Worm (Caenorhabditis elegans) whole organism, mixed stage, embryonic: ENCODE results near the gene F28B12.1.
A peak's percentile ranks its signal among the peaks of the same experiment; 100 is the strongest.

ENCODE experiments used
- M03D4.4 ChIP-seq: sonication (generic microtip); optimal IDR thresholded peaks from 2 replicates; lab custom pipeline; 2017; ENCODE audit warnings: mild to moderate bottlenecking, missing genetic modification characterization, missing compliant biosample characterization
- bed-3 ChIP-seq: fragments of 200-800 bp; sonication (Bioruptor generic); optimal IDR thresholded peaks from 3 replicates; lab custom pipeline; 2018; ENCODE audit warnings: mild to moderate bottlenecking, missing genetic modification characterization, moderate library complexity, missing compliant biosample characterization
- blmp-1 ChIP-seq: fragments of 150-350 bp; optimal IDR thresholded peaks from 2 replicates; lab custom pipeline; 2014; ENCODE audit warnings: missing biosample characterization, missing genetic modification characterization
- ceh-39 ChIP-seq: fragments of 150-350 bp; optimal IDR thresholded peaks from 2 replicates; lab custom pipeline; 2014; ENCODE audit warnings: missing biosample characterization, missing genetic modification characterization
- ceh-43 ChIP-seq: fragments of 200-800 bp; sonication (Bioruptor generic); optimal IDR thresholded peaks from 2 replicates; lab custom pipeline; 2018; ENCODE audit warnings: mild to moderate bottlenecking, missing genetic modification characterization, moderate library complexity, missing compliant biosample characterization
- ces-1 ChIP-seq: fragments of 150-350 bp; optimal IDR thresholded peaks from 2 replicates; lab custom pipeline; 2014; ENCODE audit warnings: missing biosample characterization, missing genetic modification reagents, missing genetic modification characterization
- drap-1 ChIP-seq: fragments of 200-800 bp; sonication (Bioruptor generic); optimal IDR thresholded peaks from 3 replicates; lab custom pipeline; 2018; ENCODE audit warnings: mild to moderate bottlenecking, missing genetic modification characterization, missing compliant biosample characterization
- elt-1 ChIP-seq: sonication (generic microtip); optimal IDR thresholded peaks from 2 replicates; lab custom pipeline; 2017; ENCODE audit warnings: missing genetic modification characterization, mild to moderate bottlenecking, missing compliant biosample characterization, antibody characterized with exemption, moderate library complexity, borderline replicate concordance; ENCODE audit not compliant: insufficient read depth
- elt-3 ChIP-seq: fragments of 150-350 bp; optimal IDR thresholded peaks from 2 replicates; lab custom pipeline; 2014; ENCODE audit warnings: missing biosample characterization, missing genetic modification characterization
- flh-1 ChIP-seq: fragments of 200-800 bp; sonication (Bioruptor generic); optimal IDR thresholded peaks from 2 replicates; lab custom pipeline; 2018; ENCODE audit warnings: mild to moderate bottlenecking, missing genetic modification characterization, moderate library complexity, missing compliant biosample characterization
- ham-2 ChIP-seq: fragments of 200-800 bp; sonication (Bioruptor generic); optimal IDR thresholded peaks from 2 replicates; lab custom pipeline; 2018; ENCODE audit warnings: mild to moderate bottlenecking, missing genetic modification characterization, missing compliant biosample characterization
- hlh-1 ChIP-seq: fragments of 150-350 bp; optimal IDR thresholded peaks from 2 replicates; lab custom pipeline; 2014; ENCODE audit warnings: missing biosample characterization, missing genetic modification reagents, missing genetic modification characterization
- lin-13 ChIP-seq: fragments of 150-350 bp; optimal IDR thresholded peaks from 2 replicates; lab custom pipeline; 2014; ENCODE audit warnings: missing biosample characterization, missing genetic modification characterization
- lin-32 ChIP-seq: fragments of 200-800 bp; sonication (Bioruptor generic); optimal IDR thresholded peaks from 2 replicates; lab custom pipeline; 2018; ENCODE audit warnings: mild to moderate bottlenecking, missing genetic modification characterization, missing compliant biosample characterization
- lsy-2 ChIP-seq: fragments of 150-350 bp; optimal IDR thresholded peaks from 2 replicates; lab custom pipeline; 2014; ENCODE audit warnings: missing biosample characterization, missing genetic modification characterization
- mab-5 ChIP-seq: fragments of 150-350 bp; optimal IDR thresholded peaks from 2 replicates; lab custom pipeline; 2014; ENCODE audit warnings: missing biosample characterization, missing genetic modification characterization
- mep-1 ChIP-seq: fragments of 150-350 bp; optimal IDR thresholded peaks from 2 replicates; lab custom pipeline; 2017; ENCODE audit warnings: missing biosample characterization, missing genetic modification reagents, missing genetic modification characterization, inconsistent platforms
- mls-2 ChIP-seq: sonication (generic microtip); optimal IDR thresholded peaks from 2 replicates; lab custom pipeline; 2016; ENCODE audit warnings: mild to moderate bottlenecking, missing genetic modification characterization, moderate library complexity, missing compliant biosample characterization
- nhr-12 ChIP-seq: fragments of 150-350 bp; optimal IDR thresholded peaks from 2 replicates; lab custom pipeline; 2014; ENCODE audit warnings: missing biosample characterization, missing genetic modification characterization
- nhr-2 ChIP-seq: fragments of 150-350 bp; optimal IDR thresholded peaks from 2 replicates; lab custom pipeline; 2014; ENCODE audit warnings: missing biosample characterization, missing genetic modification characterization
- nhr-28 ChIP-seq: fragments of 150-350 bp; optimal IDR thresholded peaks from 2 replicates; lab custom pipeline; 2014; ENCODE audit warnings: missing biosample characterization, missing genetic modification characterization
- nhr-76 ChIP-seq: sonication (generic microtip); optimal IDR thresholded peaks from 2 replicates; lab custom pipeline; 2017; ENCODE audit warnings: missing biosample characterization, missing genetic modification characterization
- pha-4 ChIP-seq: fragments of 150-350 bp; optimal IDR thresholded peaks from 2 replicates; lab custom pipeline; 2018; ENCODE audit warnings: missing biosample characterization, missing genetic modification reagents, missing genetic modification characterization
- snpc-4 ChIP-seq: fragments of 150-350 bp; optimal IDR thresholded peaks from 2 replicates; lab custom pipeline; 2014; ENCODE audit warnings: missing biosample characterization, missing genetic modification characterization
- sptf-1 ChIP-seq: sonication (generic microtip); optimal IDR thresholded peaks from 2 replicates; lab custom pipeline; 2017; ENCODE audit warnings: mild to moderate bottlenecking, missing genetic modification characterization, moderate library complexity, missing compliant biosample characterization
- tbx-8 ChIP-seq: fragments of 200-800 bp; sonication (Bioruptor generic); optimal IDR thresholded peaks from 2 replicates; lab custom pipeline; 2018; ENCODE audit warnings: mild to moderate bottlenecking, missing genetic modification characterization, moderate library complexity, missing compliant biosample characterization
- unc-120 ChIP-seq: sonication (generic microtip); optimal IDR thresholded peaks from 2 replicates; lab custom pipeline; 2017; ENCODE audit warnings: missing genetic modification characterization, missing compliant biosample characterization; ENCODE audit not compliant: poor library complexity, severe bottlenecking
- unc-39 ChIP-seq: fragments of 150-350 bp; optimal IDR thresholded peaks from 2 replicates; lab custom pipeline; 2014; ENCODE audit warnings: missing biosample characterization, missing genetic modification characterization
- unc-62 ChIP-seq: fragments of 150-350 bp; optimal IDR thresholded peaks from 2 replicates; lab custom pipeline; 2014; ENCODE audit warnings: missing biosample characterization, missing genetic modification reagents, missing genetic modification characterization
- ztf-11 ChIP-seq: fragments of 150-350 bp; optimal IDR thresholded peaks from 2 replicates; lab custom pipeline; 2014; ENCODE audit warnings: missing biosample characterization, missing genetic modification characterization

F28B12.1 gene

DNA sequence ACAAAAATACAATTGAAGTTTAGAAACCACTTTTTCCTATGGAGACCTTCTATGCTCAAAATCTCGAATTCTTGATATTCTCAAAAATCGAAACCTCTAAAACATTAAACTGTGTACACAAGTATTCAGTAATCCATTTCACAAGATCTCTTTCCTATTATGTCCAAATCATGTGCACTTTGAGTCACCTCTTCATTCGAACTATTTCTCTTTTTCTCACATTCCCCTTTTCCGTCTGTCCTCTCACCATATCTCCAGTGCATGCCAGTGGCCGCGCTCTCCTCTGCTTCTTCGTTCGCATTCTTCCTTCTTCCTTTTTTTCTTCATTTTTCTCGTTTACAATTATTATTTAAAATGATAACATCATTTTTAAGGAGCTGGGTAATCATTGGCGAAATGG lies at the start of gene F28B12.1:
Gene F28B12.1, plus strand, starts transcription at position 335 of the 400 bp plus-strand sequence.
- no peak for TF ChIP-seq mep-1
- no peak for TF ChIP-seq unc-39 (tag; lab: Kevin White, UChicago)
- TF ChIP-seq nhr-2: no peak
- TF ChIP-seq ham-2 (GFP tag; lab: Kevin White, UChicago): no peak
- no peak for TF ChIP-seq mls-2 (tag; lab: Kevin White, UChicago)
- TF ChIP-seq unc-120 (tag; lab: Kevin White, UChicago): no peak
- no peak for TF ChIP-seq drap-1 (GFP tag; lab: Kevin White, UChicago)
- no peak for TF ChIP-seq mab-5 (tag; lab: Kevin White, UChicago)
- TF ChIP-seq lin-13 (tag; lab: Kevin White, UChicago): no peak
- no peak for TF ChIP-seq snpc-4
- TF ChIP-seq M03D4.4: no peak
- no peak for TF ChIP-seq ces-1
- no peak for TF ChIP-seq hlh-1
- TF ChIP-seq elt-3 (tag; lab: Kevin White, UChicago): no peak
- TF ChIP-seq nhr-76 (tag; lab: Kevin White, UChicago): no peak

ce11 chrII:5895870-5896269 lies 46.9 kb upstream of the F28B12.1 start, which contains the start of gene F59G1.4:
TSS of gene F59G1.4 (plus strand) at chrII:5896170.
- TF ChIP-seq M03D4.4 (no peak), unc-120 (tag; lab: Kevin White, UChicago) (no peak)

- TF ChIP-seq mab-5 (tag; lab: Kevin White, UChicago) (no peak), elt-1 (tag; lab: Kevin White, UChicago) (no peak), sptf-1 (no peak), drap-1 (GFP tag; lab: Kevin White, UChicago) (no peak), snpc-4 (no peak), ceh-39 (no peak), nhr-12 (tag; lab: Kevin White, UChicago) (no peak), unc-62 (GFP tag; lab: Kevin White, UChicago) (no peak), pha-4 (tag; lab: Kevin White, UChicago) (no peak), blmp-1 (tag; lab: Kevin White, UChicago) (no peak), lin-32 (GFP tag; lab: Kevin White, UChicago) (no peak), ham-2 (GFP tag; lab: Kevin White, UChicago) (no peak), mep-1 (no peak), elt-3 (tag; lab: Kevin White, UChicago) (no peak), unc-39 (tag; lab: Kevin White, UChicago) (no peak), nhr-28 (tag; lab: Kevin White, UChicago) (no peak)
Measured at ce11 chrII:5896512-5896911, 46.2 kb upstream of the F28B12.1 start.

- TF ChIP-seq nhr-2 (no peak), M03D4.4 (no peak), blmp-1 (tag; lab: Kevin White, UChicago) (peak; percentile 53), ceh-43 (GFP tag; lab: Kevin White, UChicago) (no peak), pha-4 (tag; lab: Kevin White, UChicago) (no peak)
Measured at ce11 chrII:5899080-5899479, 43.6 kb upstream of the F28B12.1 start.

DNA sequence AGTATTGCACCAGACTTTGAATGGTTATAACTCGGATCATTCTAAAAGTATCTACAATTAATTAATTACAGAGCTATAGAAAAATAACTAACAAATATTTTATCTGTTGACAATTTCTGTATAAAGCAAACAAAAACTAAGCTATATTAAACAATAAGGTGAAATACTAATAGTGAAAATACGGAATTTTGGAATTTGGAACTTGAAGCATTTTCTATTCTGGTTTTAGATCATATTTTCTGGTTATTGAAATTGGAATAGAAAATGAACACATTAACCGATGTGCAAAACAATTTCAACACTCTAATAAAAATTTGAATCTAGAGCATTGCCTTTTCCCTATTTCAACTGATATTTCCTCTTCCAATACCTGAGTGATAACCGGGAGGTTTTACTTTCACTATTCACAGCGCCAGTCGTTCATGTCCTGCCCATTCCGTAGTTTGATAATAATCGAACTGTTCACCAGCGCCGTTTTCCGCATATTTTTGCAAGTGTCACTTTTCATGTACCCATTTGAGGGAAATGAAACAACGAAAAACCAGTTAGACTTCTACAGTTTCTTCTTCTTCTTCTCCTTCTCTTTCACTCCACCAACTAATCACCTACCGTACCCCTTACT lies 42.8 kb upstream of the F28B12.1 start:
- TF ChIP-seq ces-1 (no peak), blmp-1 (tag; lab: Kevin White, UChicago) (no peak), unc-39 (tag; lab: Kevin White, UChicago) (no peak), nhr-12 (tag; lab: Kevin White, UChicago) (no peak), snpc-4 (no peak), ceh-43 (GFP tag; lab: Kevin White, UChicago) (no peak), nhr-28 (tag; lab: Kevin White, UChicago) (no peak), pha-4 (tag; lab: Kevin White, UChicago) (no peak)

DNA sequence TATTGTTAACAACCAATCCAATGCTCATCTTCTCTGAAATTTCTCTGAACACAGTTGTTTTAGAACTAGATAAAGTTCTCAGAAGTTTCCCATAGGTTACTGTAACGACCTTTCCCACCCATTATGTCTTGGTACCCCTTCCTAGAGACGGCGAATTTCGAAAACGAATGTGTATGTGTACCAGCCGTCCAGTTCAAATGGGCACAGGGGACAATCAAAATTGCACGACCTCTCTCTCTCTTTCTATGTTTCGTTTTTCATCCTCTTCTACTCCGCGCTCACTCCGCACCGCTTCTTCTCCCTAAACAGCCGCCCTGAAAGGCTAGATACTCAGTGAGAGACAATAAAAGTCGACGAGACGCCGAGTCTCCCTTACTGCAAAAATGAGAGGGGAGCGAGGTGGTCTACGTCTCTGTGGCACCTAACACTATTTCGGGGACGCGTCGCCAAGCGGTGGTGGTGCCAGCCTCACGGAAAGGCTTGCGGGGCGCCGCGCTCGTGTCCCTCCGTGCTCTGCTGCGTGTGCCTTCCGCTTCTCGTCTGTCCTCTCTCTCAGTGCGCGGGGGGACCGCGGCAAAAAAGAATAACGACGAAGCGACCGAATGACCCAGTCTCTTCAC lies 41.2 kb upstream of the F28B12.1 start:
- TF ChIP-seq sptf-1: peak; percentile 36
- no peak for TF ChIP-seq nhr-2
- peak; percentile 4 for TF ChIP-seq lin-32 (GFP tag; lab: Kevin White, UChicago)
- TF ChIP-seq, all 35 proteins: peak for 2

- TF ChIP-seq lsy-2 (tag; lab: Kevin White, UChicago): no peak
- TF ChIP-seq pha-4 (tag; lab: Kevin White, UChicago): no peak
- TF ChIP-seq mab-5 (tag; lab: Kevin White, UChicago): no peak
- TF ChIP-seq drap-1 (GFP tag; lab: Kevin White, UChicago): no peak
- TF ChIP-seq elt-1 (tag; lab: Kevin White, UChicago): no peak
- TF ChIP-seq bed-3 (GFP tag; lab: Kevin White, UChicago): no peak
- no peak for TF ChIP-seq unc-39 (tag; lab: Kevin White, UChicago)
- TF ChIP-seq flh-1 (GFP tag; lab: Kevin White, UChicago): no peak
- TF ChIP-seq ztf-11 (tag; lab: Kevin White, UChicago): no peak
- no peak for TF ChIP-seq tbx-8 (GFP tag; lab: Kevin White, UChicago)
- no peak for TF ChIP-seq nhr-12 (tag; lab: Kevin White, UChicago)
- TF ChIP-seq hlh-1: no peak
- TF ChIP-seq ham-2 (GFP tag; lab: Kevin White, UChicago): no peak
- TF ChIP-seq unc-120 (tag; lab: Kevin White, UChicago): no peak
- TF ChIP-seq, all 35 proteins: peak for 0
Measured at ce11 chrII:5902139-5902538, 40.6 kb upstream of the F28B12.1 start.
